Fruit fly (Drosophila melanogaster) whole organism, embryonic: ENCODE data around the gene CG34434.

Experiments used
- ATbp ChIP-seq: fragments of 200-800 bp; sonication (Bioruptor generic); optimal IDR thresholded peaks from 2 replicates; lab custom pipeline; 2017; ENCODE audit warnings: missing biosample characterization, mild to moderate bottlenecking, missing genetic modification characterization, missing genetic modification reagents
- BEAF-32 ChIP-seq: fragments of 200-800 bp; sonication (Bioruptor generic); optimal IDR thresholded peaks from 3 replicates; lab custom pipeline; 2017; ENCODE audit warnings: missing biosample characterization, missing genetic modification characterization, mild to moderate bottlenecking, moderate library complexity, missing genetic modification reagents
- CG10147 ChIP-seq: fragments of 200-800 bp; sonication (Bioruptor generic); optimal IDR thresholded peaks from 2 replicates; lab custom pipeline; 2019; ENCODE audit warnings: missing biosample characterization, mild to moderate bottlenecking, missing genetic modification characterization, moderate library complexity
- CG11723 ChIP-seq: fragments of 200-800 bp; sonication (Bioruptor generic); optimal IDR thresholded peaks from 2 replicates; lab custom pipeline; 2017; ENCODE audit warnings: missing biosample characterization, mild to moderate bottlenecking, missing genetic modification characterization
- CG12659 ChIP-seq: fragments of 200-800 bp; sonication (Bioruptor generic); optimal IDR thresholded peaks from 3 replicates; lab custom pipeline; 2017; ENCODE audit warnings: mild to moderate bottlenecking, missing biosample characterization, missing genetic modification reagents, missing genetic modification characterization
- CG13894 ChIP-seq: fragments of 200-800 bp; sonication (Bioruptor generic); optimal IDR thresholded peaks from 3 replicates; lab custom pipeline; 2018; ENCODE audit warnings: missing biosample characterization, mild to moderate bottlenecking, missing genetic modification characterization, moderate library complexity
- CG14710 ChIP-seq: fragments of 200-800 bp; sonication (Bioruptor generic); optimal IDR thresholded peaks from 3 replicates; lab custom pipeline; 2019; ENCODE audit warnings: missing biosample characterization, mild to moderate bottlenecking, missing genetic modification characterization, moderate library complexity
- CG1603 ChIP-seq: fragments of 200-800 bp; sonication (Bioruptor generic); optimal IDR thresholded peaks from 2 replicates; lab custom pipeline; 2019; ENCODE audit warnings: missing biosample characterization, mild to moderate bottlenecking, missing genetic modification characterization, moderate library complexity
- CG30020 ChIP-seq: fragments of 200-800 bp; optimal IDR thresholded peaks from 2 replicates; lab custom pipeline; 2019; ENCODE audit warnings: missing biosample characterization, mild to moderate bottlenecking, missing genetic modification characterization, moderate library complexity
- CG3847 ChIP-seq: fragments of 200-800 bp; sonication (Bioruptor generic); IDR thresholded peaks from 2 replicates; pipeline ENCODE4 v1.3.6; 2022; ENCODE audit warnings: missing biosample characterization, missing genetic modification characterization
- CG5953 ChIP-seq: fragments of 200-800 bp; sonication (Bioruptor generic); IDR thresholded peaks from 2 replicates; pipeline ENCODE4 v1.3.6; 2022; ENCODE audit warnings: missing biosample characterization, missing genetic modification characterization
- CG6683 ChIP-seq: fragments of 200-800 bp; sonication (Bioruptor generic); optimal IDR thresholded peaks from 2 replicates; lab custom pipeline; 2017; ENCODE audit warnings: missing biosample characterization, mild to moderate bottlenecking, missing genetic modification characterization, missing genetic modification reagents
- CG7556 ChIP-seq: fragments of 200-800 bp; sonication (Bioruptor generic); optimal IDR thresholded peaks from 2 replicates; lab custom pipeline; 2017; ENCODE audit warnings: missing biosample characterization, mild to moderate bottlenecking, missing genetic modification characterization
- CG7745 ChIP-seq: fragments of 200-800 bp; sonication (Bioruptor generic); optimal IDR thresholded peaks from 2 replicates; lab custom pipeline; 2018; ENCODE audit warnings: missing biosample characterization, mild to moderate bottlenecking, missing genetic modification characterization, moderate library complexity
- CG8089 ChIP-seq: fragments of 200-800 bp; sonication (Bioruptor generic); optimal IDR thresholded peaks from 3 replicates; lab custom pipeline; 2016; ENCODE audit warnings: missing biosample characterization, missing genetic modification characterization
- CTCF ChIP-seq: fragments of 200-800 bp; sonication (Bioruptor generic); optimal IDR thresholded peaks from 2 replicates; lab custom pipeline; 2017; ENCODE audit warnings: missing biosample characterization, mild to moderate bottlenecking, missing genetic modification characterization, moderate library complexity
- Dbx ChIP-seq: fragments of 200-800 bp; sonication (Bioruptor generic); IDR thresholded peaks from 3 replicates; pipeline ENCODE4 v1.3.6; 2022; ENCODE audit warnings: missing biosample characterization, missing genetic modification characterization
- Dll ChIP-seq: fragments of 200-800 bp; sonication (Bioruptor generic); IDR thresholded peaks from 4 replicates; pipeline ENCODE4 v1.3.6; 2022; ENCODE audit warnings: missing biosample characterization, missing genetic modification characterization; ENCODE audit not compliant: partially characterized antibody
- Dp ChIP-seq: fragments of 200-800 bp; sonication (Bioruptor generic); optimal IDR thresholded peaks from 2 replicates; lab custom pipeline; 2018; ENCODE audit warnings: missing biosample characterization, mild to moderate bottlenecking, missing genetic modification characterization, moderate library complexity
- E2f2 ChIP-seq: fragments of 200-800 bp; sonication (Bioruptor generic); IDR thresholded peaks from 2 replicates; pipeline ENCODE4 v1.3.6; 2022; ENCODE audit warnings: missing biosample characterization, missing genetic modification characterization
- Ets65A ChIP-seq: fragments of 200-800 bp; sonication (Bioruptor generic); peaks from one replicate; lab custom pipeline; 2016; ENCODE audit warnings: missing biosample characterization, missing genetic modification characterization
- Fer1 ChIP-seq: fragments of 200-800 bp; sonication (Bioruptor generic); optimal IDR thresholded peaks from 2 replicates; lab custom pipeline; 2017; ENCODE audit warnings: missing biosample characterization, mild to moderate bottlenecking, missing genetic modification characterization
- HmgZ ChIP-seq: fragments of 200-800 bp; sonication (Bioruptor generic); optimal IDR thresholded peaks from 2 replicates; lab custom pipeline; 2018; ENCODE audit warnings: missing biosample characterization, mild to moderate bottlenecking, missing genetic modification characterization
- MBD-R2 ChIP-seq: fragments of 200-800 bp; sonication (Bioruptor generic); IDR thresholded peaks from 2 replicates; pipeline ENCODE4 v1.3.6; 2022; ENCODE audit warnings: missing biosample characterization, missing genetic modification characterization
- MESR4 ChIP-seq: fragments of 200-800 bp; sonication (Bioruptor generic); optimal IDR thresholded peaks from 2 replicates; lab custom pipeline; 2018; ENCODE audit warnings: missing biosample characterization, mild to moderate bottlenecking, missing genetic modification characterization, moderate library complexity
- Med ChIP-seq: fragments of 200-800 bp; sonication (Bioruptor generic); peaks from one replicate; lab custom pipeline; 2016; ENCODE audit warnings: missing biosample characterization, missing genetic modification characterization, mild to moderate bottlenecking, inconsistent platforms, moderate library complexity
- Rfx ChIP-seq: fragments of 200-800 bp; sonication (Bioruptor generic); IDR thresholded peaks from 2 replicates; pipeline ENCODE4 v1.3.6; 2022; ENCODE audit warnings: missing biosample characterization, missing genetic modification characterization
- TFAM ChIP-seq: fragments of 200-800 bp; sonication (Bioruptor generic); optimal IDR thresholded peaks from 2 replicates; lab custom pipeline; 2017; ENCODE audit warnings: missing biosample characterization, missing genetic modification characterization, inconsistent platforms
- Vsx1 ChIP-seq: fragments of 200-800 bp; sonication (Bioruptor generic); optimal IDR thresholded peaks from 2 replicates; lab custom pipeline; 2017; ENCODE audit warnings: missing biosample characterization, mild to moderate bottlenecking, missing genetic modification characterization, missing genetic modification reagents
- YL-1 ChIP-seq: fragments of 200-800 bp; sonication (Bioruptor generic); optimal IDR thresholded peaks from 3 replicates; lab custom pipeline; 2017; ENCODE audit warnings: missing biosample characterization, mild to moderate bottlenecking, missing genetic modification characterization
- abd-A ChIP-seq: fragments of 200-800 bp; sonication (Bioruptor generic); optimal IDR thresholded peaks from 3 replicates; lab custom pipeline; 2019; ENCODE audit warnings: missing biosample characterization, mild to moderate bottlenecking, missing genetic modification characterization, moderate library complexity
- bowl ChIP-seq: fragments of 200-800 bp; sonication (Bioruptor generic); IDR thresholded peaks from 2 replicates; pipeline ENCODE4 v1.3.6; 2022; ENCODE audit warnings: missing biosample characterization, missing genetic modification characterization
- bsh ChIP-seq, 2 experiments: fragments of 200-800 bp; sonication (Bioruptor generic); optimal IDR thresholded peaks; 2 replicates each; lab custom pipeline; 2017 to 2018; ENCODE audit warnings: mild to moderate bottlenecking in 2 of 2, missing biosample characterization in 2 of 2, missing genetic modification characterization in 2 of 2, moderate library complexity in 1 of 2
- cad ChIP-seq: fragments of >200 bp; optimal IDR thresholded peaks from 2 replicates; lab custom pipeline; 2017; ENCODE audit warnings: missing biosample characterization, missing genetic modification characterization
- croc ChIP-seq: fragments of 200-800 bp; sonication (Bioruptor generic); conservative IDR thresholded peaks from 3 replicates; pipeline ENCODE4 v1.3.6; 2022; ENCODE audit warnings: missing biosample characterization, missing genetic modification characterization
- ems ChIP-seq: fragments of 200-800 bp; sonication (Bioruptor generic); optimal IDR thresholded peaks from 3 replicates; lab custom pipeline; 2016; ENCODE audit warnings: missing biosample characterization, missing genetic modification characterization
- knrl ChIP-seq: fragments of 200-800 bp; sonication (Bioruptor generic); IDR thresholded peaks from 3 replicates; pipeline ENCODE4 v1.3.6; 2022; ENCODE audit warnings: missing biosample characterization, missing genetic modification characterization; ENCODE audit not compliant: partially characterized antibody
- lbe ChIP-seq: fragments of 200-800 bp; sonication (Bioruptor generic); optimal IDR thresholded peaks from 2 replicates; lab custom pipeline; 2016; ENCODE audit warnings: missing biosample characterization, mild to moderate bottlenecking, missing genetic modification characterization
- nerfin-2 ChIP-seq: fragments of 200-800 bp; sonication (Bioruptor generic); IDR thresholded peaks from 2 replicates; pipeline ENCODE4 v1.3.6; 2022; ENCODE audit warnings: missing biosample characterization, missing genetic modification characterization; ENCODE audit not compliant: partially characterized antibody
- pzg ChIP-seq: fragments of 200-800 bp; sonication (Bioruptor generic); optimal IDR thresholded peaks from 3 replicates; lab custom pipeline; 2018; ENCODE audit warnings: missing biosample characterization, mild to moderate bottlenecking, missing genetic modification characterization, moderate library complexity
- row ChIP-seq: fragments of 200-800 bp; sonication (Bioruptor generic); IDR thresholded peaks from 3 replicates; pipeline ENCODE4 v1.3.6; 2022; ENCODE audit warnings: missing biosample characterization, missing genetic modification characterization
- sd ChIP-seq: fragments of 200-800 bp; sonication (Bioruptor generic); optimal IDR thresholded peaks from 3 replicates; lab custom pipeline; 2018; ENCODE audit warnings: missing biosample characterization, mild to moderate bottlenecking, missing genetic modification characterization, moderate library complexity
- sisA ChIP-seq: fragments of 200-800 bp; sonication (Bioruptor generic); IDR thresholded peaks from 2 replicates; pipeline ENCODE4 v1.3.6; 2022; ENCODE audit warnings: missing biosample characterization, missing genetic modification characterization
- stc ChIP-seq: fragments of 200-800 bp; sonication (Bioruptor generic); IDR thresholded peaks from 2 replicates; pipeline ENCODE4 v1.3.6; 2022; ENCODE audit warnings: missing biosample characterization, missing genetic modification characterization
- tll ChIP-seq, 2 experiments: fragments of 200-800 bp in 1 of 2; fragments of >200 bp in 1 of 2; sonication (Bioruptor generic) in 1 of 2; optimal IDR thresholded peaks; 2 replicates each; lab custom pipeline; 2017 to 2019; ENCODE audit warnings: missing biosample characterization in 2 of 2, missing genetic modification characterization in 2 of 2, mild to moderate bottlenecking in 1 of 2, moderate library complexity in 1 of 2
- zen2 ChIP-seq: fragments of 200-800 bp; sonication (Bioruptor generic); IDR thresholded peaks from 3 replicates; pipeline ENCODE4 v1.3.6; 2022; ENCODE audit warnings: missing biosample characterization, missing genetic modification characterization; ENCODE audit not compliant: partially characterized antibody
- zf30C ChIP-seq: fragments of 200-800 bp; sonication (Bioruptor generic); optimal IDR thresholded peaks from 3 replicates; lab custom pipeline; 2018; ENCODE audit warnings: missing biosample characterization, mild to moderate bottlenecking, missing genetic modification characterization

CG34434 gene

dm6 chrX:5621893-5622803, 6.0 kb upstream of the CG34434 start, which contains the start of the genes Mlc-c and Pop1 (continued):
- TF ChIP-seq CG30020 (tag; lab: Kevin White, UChicago) (no peak), CG3847 (GFP tag; lab: Robert Waterston, UW) (peak; percentile 63), CG12659 (GFP tag; lab: Kevin White, UChicago) (peak; percentile 16), croc (no peak), CG13894 (tag; lab: Kevin White, UChicago) (peak; percentile 13), Fer1 (GFP tag; lab: Kevin White, UChicago) (no peak), bowl (no peak), YL-1 (GFP tag; lab: Kevin White, UChicago) (peak; percentile 73), Dp (GFP tag; lab: Kevin White, UChicago) (peak; percentile 86), Dbx (GFP tag; lab: Robert Waterston, UW) (peak; percentile 49; the same call in 1 of the 3 replicates), ATbp (GFP tag; lab: Kevin White, UChicago) (no peak), CG10147 (peak; percentile 14), Dll (GFP tag; lab: Robert Waterston, UW) (peak; percentile 84), CG7556 (GFP tag; lab: Kevin White, UChicago) (no peak), CTCF (GFP tag; lab: Kevin White, UChicago) (peak; percentile 51), knrl (GFP tag; lab: Robert Waterston, UW) (peak; percentile 87), Rfx (GFP tag; lab: Robert Waterston, UW) (peak; percentile 48), HmgZ (tag; lab: Kevin White, UChicago) (peak; percentile 22), sisA (GFP tag; lab: Robert Waterston, UW) (no peak), zen2 (GFP tag; lab: Robert Waterston, UW) (peak; percentile 82)

dm6 chrX:5618562-5618961, 2.4 kb upstream of the CG34434 start, which contains the start of gene RhoGAP5A:
RhoGAP5A (minus strand) TSS chrX:5618806.
- TF ChIP-seq sd (tag; lab: Kevin White, UChicago) (peak; percentile 72), MBD-R2 (GFP tag; lab: Robert Waterston, UW) (peak; percentile 70), Dp (GFP tag; lab: Kevin White, UChicago) (peak; percentile 50), CG1603 (tag; lab: Kevin White, UChicago) (no peak), pzg (peak; percentile 10), BEAF-32 (peak; percentile 0), TFAM (no peak), CG7745 (peak; percentile 57), Med (peak; percentile 36), MESR4 (GFP tag; lab: Kevin White, UChicago) (peak; percentile 50), Ets65A (peak; percentile 61), CG8089 (no peak), row (GFP tag; lab: Robert Waterston, UW) (peak; percentile 12; the same call in 1 of the 3 replicates), E2f2 (GFP tag; lab: Robert Waterston, UW) (peak; percentile 70), Vsx1 (peak; percentile 92)

dm6 chrX:5614367-5614766, 1.8 kb downstream of the CG34434 start, which contains the start of gene CG34435:
CG34435 (minus strand) TSS chrX:5614467.
- no peak for TF ChIP-seq ATbp (GFP tag; lab: Kevin White, UChicago)
- no peak for TF ChIP-seq CG11723 (GFP tag; lab: Kevin White, UChicago)
- TF ChIP-seq cad = no peak
- no peak for TF ChIP-seq stc (GFP tag; lab: Robert Waterston, UW)
- TF ChIP-seq CG6683 (GFP tag; lab: Kevin White, UChicago) = no peak
- TF ChIP-seq tll (GFP tag; optimal IDR thresholded peaks at IDR 0.05; lab: Kevin White, UChicago) = no peak
- no peak for TF ChIP-seq ems (GFP tag; lab: Kevin White, UChicago)
- TF ChIP-seq CG5953 (GFP tag; lab: Robert Waterston, UW) = no peak
- no peak for TF ChIP-seq lbe
- TF ChIP-seq CG14710 (tag; lab: Kevin White, UChicago) = no peak
- TF ChIP-seq zf30C (GFP tag; lab: Kevin White, UChicago) = no peak
- no peak for TF ChIP-seq abd-A (tag; lab: Kevin White, UChicago)
- no peak for TF ChIP-seq bsh (GFP tag; optimal IDR thresholded peaks at IDR 0.05; lab: Kevin White, UChicago)
- no peak for TF ChIP-seq nerfin-2 (GFP tag; lab: Robert Waterston, UW)
- TF ChIP-seq CG12659 (GFP tag; lab: Kevin White, UChicago) = no peak
- TF ChIP-seq, all 482 proteins: peak for 0
